Worm (Caenorhabditis elegans) whole organism, midembryonic: ENCODE results near the gene sru-38.

Experiments
- T22C8.4 ChIP-seq: fragments of 200-800 bp; sonication (Bioruptor generic); IDR thresholded peaks from 2 replicates; pipeline ENCODE4 v1.3.6; 2022; ENCODE audit warnings: missing genetic modification characterization, missing compliant biosample characterization
- cog-1 ChIP-seq: sonication (generic microtip); optimal IDR thresholded peaks from 2 replicates; lab custom pipeline; 2016; ENCODE audit warnings: missing genetic modification characterization, missing compliant biosample characterization
- flt-1 ChIP-seq: fragments of 200-800 bp; sonication (Bioruptor generic); IDR thresholded peaks from 2 replicates; pipeline ENCODE4 v1.3.6; 2022; ENCODE audit warnings: missing genetic modification characterization, missing compliant biosample characterization
- klf-2 ChIP-seq: fragments of 200-800 bp; sonication (Bioruptor generic); conservative IDR thresholded peaks from 2 replicates; pipeline ENCODE4 v1.3.6; 2022; ENCODE audit warnings: missing genetic modification reagents, missing genetic modification characterization, missing compliant biosample characterization
- med-1 ChIP-seq: sonication (generic microtip); optimal IDR thresholded peaks from 2 replicates; lab custom pipeline; 2017; ENCODE audit warnings: missing genetic modification characterization, mild to moderate bottlenecking, missing compliant biosample characterization, antibody characterized with exemption, missing genetic modification reagents; ENCODE audit not compliant: insufficient read depth
- ref-1 ChIP-seq: fragments of 200-800 bp; sonication (Bioruptor generic); conservative IDR thresholded peaks from 2 replicates; pipeline ENCODE4 v1.3.6; 2022; ENCODE audit warnings: missing genetic modification reagents, missing genetic modification characterization, missing compliant biosample characterization
- tab-1 ChIP-seq: fragments of 200-800 bp; sonication (Bioruptor generic); IDR thresholded peaks from 2 replicates; pipeline ENCODE4 v1.3.6; 2022; ENCODE audit warnings: missing genetic modification characterization, missing compliant biosample characterization
- ztf-23 ChIP-seq: fragments of 200-800 bp; sonication (Bioruptor generic); IDR thresholded peaks from 2 replicates; pipeline ENCODE4 v1.3.6; 2022; ENCODE audit warnings: missing genetic modification reagents, missing genetic modification characterization, missing compliant biosample characterization
- ztf-29 ChIP-seq: fragments of 200-800 bp; sonication (Bioruptor generic); IDR thresholded peaks from 2 replicates; pipeline ENCODE4 v1.3.6; 2022; ENCODE audit warnings: missing genetic modification reagents, missing genetic modification characterization, missing compliant biosample characterization

Gene sru-38

ce11 chrV:9811154-9811553, 24.7 kb downstream of the sru-38 start, which contains the start of gene sru-29:
sru-29 (plus strand) TSS chrV:9811454.
- TF ChIP-seq ref-1 (GFP tag; lab: Robert Waterston, UW) (no peak), T22C8.4 (GFP tag; lab: Robert Waterston, UW) (no peak)

- no peak for TF ChIP-seq ztf-23 (GFP tag; lab: Robert Waterston, UW)
- no peak for TF ChIP-seq ref-1 (GFP tag; lab: Robert Waterston, UW)
- TF ChIP-seq tab-1 (GFP tag; lab: Robert Waterston, UW): no peak
- TF ChIP-seq flt-1 (GFP tag; lab: Robert Waterston, UW): no peak
- TF ChIP-seq T22C8.4 (GFP tag; lab: Robert Waterston, UW): no peak
- TF ChIP-seq cog-1 (tag; lab: Kevin White, UChicago): no peak
- no peak for TF ChIP-seq med-1 (GFP tag; lab: Kevin White, UChicago)
- no peak for TF ChIP-seq ztf-29 (GFP tag; lab: Robert Waterston, UW)
- TF ChIP-seq klf-2 (GFP tag; lab: Robert Waterston, UW): no peak
Observed at ce11 chrV:9805161-9805560, 30.7 kb downstream of the sru-38 start, which contains the start of gene sru-37. sru-37 (plus strand) TSS chrV:9805461.

- TF ChIP-seq flt-1 (GFP tag; lab: Robert Waterston, UW): no peak
- TF ChIP-seq ztf-23 (GFP tag; lab: Robert Waterston, UW): no peak
- TF ChIP-seq ref-1 (GFP tag; lab: Robert Waterston, UW): no peak
- no peak for TF ChIP-seq ztf-29 (GFP tag; lab: Robert Waterston, UW)
- no peak for TF ChIP-seq klf-2 (GFP tag; lab: Robert Waterston, UW)
- no peak for TF ChIP-seq tab-1 (GFP tag; lab: Robert Waterston, UW)
- TF ChIP-seq med-1 (GFP tag; lab: Kevin White, UChicago): no peak
- TF ChIP-seq T22C8.4 (GFP tag; lab: Robert Waterston, UW): no peak
Observed at ce11 chrV:9803176-9803575, 32.7 kb downstream of the sru-38 start, which contains the start of gene sru-39. sru-39 (plus strand) TSS chrV:9803476.

- TF ChIP-seq ztf-29 (GFP tag; lab: Robert Waterston, UW): no peak
- TF ChIP-seq cog-1 (tag; lab: Kevin White, UChicago): no peak
- no peak for TF ChIP-seq T22C8.4 (GFP tag; lab: Robert Waterston, UW)
- TF ChIP-seq tab-1 (GFP tag; lab: Robert Waterston, UW): no peak
- TF ChIP-seq ztf-23 (GFP tag; lab: Robert Waterston, UW): no peak
- TF ChIP-seq flt-1 (GFP tag; lab: Robert Waterston, UW): no peak
- TF ChIP-seq ref-1 (GFP tag; lab: Robert Waterston, UW): no peak
- no peak for TF ChIP-seq med-1 (GFP tag; lab: Kevin White, UChicago)
- TF ChIP-seq klf-2 (GFP tag; lab: Robert Waterston, UW): no peak
Observed at ce11 chrV:9801965-9802364, 33.9 kb downstream of the sru-38 start, which contains the start of gene F46B6.10. F46B6.10 (minus strand) TSS chrV:9802065.

ce11 chrV:9799076-9799475, 36.8 kb downstream of the sru-38 start, which contains the start of gene F46B6.13:
F46B6.13 (minus strand) TSS chrV:9799176.
- no peak for TF ChIP-seq ref-1 (GFP tag; lab: Robert Waterston, UW)
- no peak for TF ChIP-seq T22C8.4 (GFP tag; lab: Robert Waterston, UW)
- TF ChIP-seq cog-1 (tag; lab: Kevin White, UChicago): no peak
- TF ChIP-seq klf-2 (GFP tag; lab: Robert Waterston, UW): no peak
- TF ChIP-seq flt-1 (GFP tag; lab: Robert Waterston, UW): no peak
- no peak for TF ChIP-seq ztf-29 (GFP tag; lab: Robert Waterston, UW)
- no peak for TF ChIP-seq tab-1 (GFP tag; lab: Robert Waterston, UW)
- no peak for TF ChIP-seq med-1 (GFP tag; lab: Kevin White, UChicago)
- TF ChIP-seq ztf-23 (GFP tag; lab: Robert Waterston, UW): no peak

ce11 chrV:9798212-9798611, 37.6 kb downstream of the sru-38 start:
- TF ChIP-seq klf-2 (GFP tag; lab: Robert Waterston, UW) (no peak), ztf-29 (GFP tag; lab: Robert Waterston, UW) (no peak), ztf-23 (GFP tag; lab: Robert Waterston, UW) (no peak), ref-1 (GFP tag; lab: Robert Waterston, UW) (no peak), T22C8.4 (GFP tag; lab: Robert Waterston, UW) (no peak), cog-1 (tag; lab: Kevin White, UChicago) (no peak), tab-1 (GFP tag; lab: Robert Waterston, UW) (no peak), flt-1 (GFP tag; lab: Robert Waterston, UW) (no peak)

- TF ChIP-seq ztf-23 (GFP tag; lab: Robert Waterston, UW) (no peak), ztf-29 (GFP tag; lab: Robert Waterston, UW) (no peak), T22C8.4 (GFP tag; lab: Robert Waterston, UW) (no peak), med-1 (GFP tag; lab: Kevin White, UChicago) (no peak), cog-1 (tag; lab: Kevin White, UChicago) (no peak), tab-1 (GFP tag; lab: Robert Waterston, UW) (no peak), klf-2 (GFP tag; lab: Robert Waterston, UW) (no peak)
Observed at ce11 chrV:9796562-9796961, 39.3 kb downstream of the sru-38 start, which contains the start of gene F46B6.9. F46B6.9 (plus strand) TSS chrV:9796862.

- TF ChIP-seq cog-1 (tag; lab: Kevin White, UChicago) (no peak), ref-1 (GFP tag; lab: Robert Waterston, UW) (no peak), ztf-23 (GFP tag; lab: Robert Waterston, UW) (no peak), T22C8.4 (GFP tag; lab: Robert Waterston, UW) (no peak), tab-1 (GFP tag; lab: Robert Waterston, UW) (no peak), klf-2 (GFP tag; lab: Robert Waterston, UW) (no peak), med-1 (GFP tag; lab: Kevin White, UChicago) (no peak), flt-1 (GFP tag; lab: Robert Waterston, UW) (no peak), ztf-29 (GFP tag; lab: Robert Waterston, UW) (no peak)
Observed at ce11 chrV:9796002-9796401, 39.8 kb downstream of the sru-38 start.

ce11 chrV:9794997-9795396, 40.8 kb downstream of the sru-38 start:
- TF ChIP-seq ref-1 (GFP tag; lab: Robert Waterston, UW): no peak
- no peak for TF ChIP-seq tab-1 (GFP tag; lab: Robert Waterston, UW)
- TF ChIP-seq cog-1 (tag; lab: Kevin White, UChicago): no peak
- no peak for TF ChIP-seq ztf-29 (GFP tag; lab: Robert Waterston, UW)
- no peak for TF ChIP-seq flt-1 (GFP tag; lab: Robert Waterston, UW)
- no peak for TF ChIP-seq med-1 (GFP tag; lab: Kevin White, UChicago)
- no peak for TF ChIP-seq klf-2 (GFP tag; lab: Robert Waterston, UW)
- no peak for TF ChIP-seq ztf-23 (GFP tag; lab: Robert Waterston, UW)
- TF ChIP-seq T22C8.4 (GFP tag; lab: Robert Waterston, UW): no peak
